Worm (Caenorhabditis elegans) whole organism, L1 larva: ENCODE data around the gene nas-11.

Source experiments
- C16A3.4 ChIP-seq: fragments of 150-350 bp; optimal IDR thresholded peaks from 2 replicates; lab custom pipeline; 2014; ENCODE audit warnings: missing biosample characterization, missing genetic modification characterization
- F16B12.6 ChIP-seq: fragments of 150-350 bp; optimal IDR thresholded peaks from 2 replicates; lab custom pipeline; 2014; ENCODE audit warnings: missing biosample characterization, missing genetic modification characterization
- Y116A8C.19 ChIP-seq: sonication (generic microtip); optimal IDR thresholded peaks from 2 replicates; lab custom pipeline; 2016; ENCODE audit warnings: missing compliant biosample characterization, missing genetic modification characterization, borderline replicate concordance
- alr-1 ChIP-seq: fragments of 200-800 bp; sonication (Bioruptor generic); optimal IDR thresholded peaks from 2 replicates; lab custom pipeline; 2018; ENCODE audit warnings: borderline replicate concordance, mild to moderate bottlenecking, missing genetic modification characterization, missing compliant biosample characterization
- ama-1 ChIP-seq: fragments of 150-350 bp; optimal IDR thresholded peaks from 2 replicates; lab custom pipeline; 2014
- ceh-8 ChIP-seq: fragments of 200-800 bp; sonication (Bioruptor generic); optimal IDR thresholded peaks from 2 replicates; lab custom pipeline; 2018; ENCODE audit warnings: mild to moderate bottlenecking, missing genetic modification characterization, moderate library complexity, missing compliant biosample characterization
- ceh-82 ChIP-seq, 3 experiments: fragments of 150-350 bp in 1 of 3; sonication (generic microtip) in 2 of 3; optimal IDR thresholded peaks; 2 replicates each; lab custom pipeline; 2014 to 2017; ENCODE audit warnings: missing biosample characterization in 3 of 3, missing genetic modification characterization in 3 of 3
- ceh-90 ChIP-seq: sonication (generic microtip); optimal IDR thresholded peaks from 2 replicates; lab custom pipeline; 2016; ENCODE audit warnings: missing genetic modification characterization, missing compliant biosample characterization
- dpl-1 ChIP-seq, 3 experiments: fragments of 150-350 bp in 2 of 3; sonication (generic microtip) in 1 of 3; optimal IDR thresholded peaks; 2 replicates each; lab custom pipeline; 2014 to 2017; ENCODE audit warnings: missing biosample characterization in 3 of 3, missing genetic modification characterization in 3 of 3, missing genetic modification reagents in 3 of 3
- dsc-1 ChIP-seq: sonication (generic microtip); optimal IDR thresholded peaks from 2 replicates; lab custom pipeline; 2016; ENCODE audit warnings: mild to moderate bottlenecking, missing genetic modification characterization, missing compliant biosample characterization
- elt-2 ChIP-seq: sonication (generic microtip); optimal IDR thresholded peaks from 2 replicates; lab custom pipeline; 2016; ENCODE audit warnings: missing genetic modification characterization, mild to moderate bottlenecking, inconsistent platforms, missing compliant biosample characterization, missing genetic modification reagents
- elt-3 ChIP-seq, 6 experiments: fragments of 150-350 bp in 1 of 6; sonication (generic microtip); optimal IDR thresholded peaks; 2 replicates each; lab custom pipeline; 2017 to 2018; ENCODE audit warnings: missing biosample characterization in 6 of 6, missing genetic modification characterization in 6 of 6, inconsistent platforms in 1 of 6
- ets-5 ChIP-seq: fragments of 200-800 bp; sonication (Bioruptor generic); IDR thresholded peaks from 2 replicates; pipeline ENCODE4 v1.3.6; 2022; ENCODE audit warnings: missing genetic modification characterization, missing compliant biosample characterization
- grh-1 ChIP-seq: fragments of 200-800 bp; sonication (Bioruptor generic); IDR thresholded peaks from 2 replicates; pipeline ENCODE4 v1.3.6; 2022; ENCODE audit warnings: missing genetic modification reagents, missing genetic modification characterization, missing compliant biosample characterization
- hlh-17 ChIP-seq: fragments of 200-800 bp; sonication (Bioruptor generic); optimal IDR thresholded peaks from 2 replicates; lab custom pipeline; 2018; ENCODE audit warnings: missing genetic modification characterization, mild to moderate bottlenecking, missing compliant biosample characterization, moderate library complexity, borderline replicate concordance
- irx-1 ChIP-seq: sonication (generic microtip); optimal IDR thresholded peaks from 2 replicates; lab custom pipeline; 2016; ENCODE audit warnings: missing genetic modification characterization, missing compliant biosample characterization
- lin-15B ChIP-seq: fragments of 150-350 bp; sonication (generic microtip); optimal IDR thresholded peaks from 3 replicates; lab custom pipeline; 2014; ENCODE audit warnings: missing biosample characterization, missing genetic modification characterization
- lin-35 ChIP-seq, 2 experiments: fragments of 150-350 bp; optimal IDR thresholded peaks; 2 replicates each; lab custom pipeline; 2014; ENCODE audit warnings: missing biosample characterization in 2 of 2, missing genetic modification characterization in 2 of 2, missing genetic modification reagents in 2 of 2
- lin-39 ChIP-seq: fragments of 150-350 bp; optimal IDR thresholded peaks from 2 replicates; lab custom pipeline; 2014; ENCODE audit warnings: missing biosample characterization, missing genetic modification reagents, missing genetic modification characterization
- mab-9 ChIP-seq: fragments of 200-800 bp; sonication (Bioruptor generic); IDR thresholded peaks from 2 replicates; pipeline ENCODE4 v1.3.6; 2022; ENCODE audit warnings: missing genetic modification reagents, missing genetic modification characterization, missing compliant biosample characterization
- mdl-1 ChIP-seq, 2 experiments: fragments of 150-350 bp; optimal IDR thresholded peaks; 2 replicates each; lab custom pipeline; 2014 to 2017; ENCODE audit warnings: missing biosample characterization in 2 of 2, missing genetic modification characterization in 2 of 2, inconsistent platforms in 1 of 2
- mef-2 ChIP-seq: fragments of 150-350 bp; optimal IDR thresholded peaks from 2 replicates; lab custom pipeline; 2014; ENCODE audit warnings: missing biosample characterization, missing genetic modification characterization
- nhr-12 ChIP-seq: sonication (generic microtip); optimal IDR thresholded peaks from 2 replicates; lab custom pipeline; 2017; ENCODE audit warnings: missing biosample characterization, missing genetic modification characterization
- nhr-19 ChIP-seq: fragments of 200-800 bp; sonication (Bioruptor generic); conservative IDR thresholded peaks from 2 replicates; pipeline ENCODE4 v1.3.6; 2022; ENCODE audit warnings: missing genetic modification characterization, missing compliant biosample characterization
- nhr-237 ChIP-seq: fragments of 150-350 bp; optimal IDR thresholded peaks from 2 replicates; lab custom pipeline; 2014; ENCODE audit warnings: missing biosample characterization, missing genetic modification characterization
- nhr-71 ChIP-seq: sonication (generic microtip); optimal IDR thresholded peaks from 2 replicates; lab custom pipeline; 2016; ENCODE audit warnings: mild to moderate bottlenecking, missing genetic modification characterization, moderate library complexity, missing compliant biosample characterization
- nhr-76 ChIP-seq: sonication (generic microtip); optimal IDR thresholded peaks from 2 replicates; lab custom pipeline; 2017; ENCODE audit warnings: missing biosample characterization, missing genetic modification characterization
- nhr-84 ChIP-seq: sonication (generic microtip); optimal IDR thresholded peaks from 2 replicates; lab custom pipeline; 2017; ENCODE audit warnings: missing biosample characterization, missing genetic modification characterization
- nhr-90 ChIP-seq: sonication (generic microtip); optimal IDR thresholded peaks from 2 replicates; lab custom pipeline; 2016; ENCODE audit warnings: mild to moderate bottlenecking, missing genetic modification characterization, missing compliant biosample characterization; ENCODE audit not compliant: poor library complexity
- rnt-1 ChIP-seq: sonication (generic microtip); optimal IDR thresholded peaks from 2 replicates; lab custom pipeline; 2016; ENCODE audit warnings: mild to moderate bottlenecking, missing genetic modification characterization, moderate library complexity, missing compliant biosample characterization
- skn-1 ChIP-seq: fragments of 150-350 bp; optimal IDR thresholded peaks from 2 replicates; lab custom pipeline; 2014; ENCODE audit warnings: missing biosample characterization, missing genetic modification characterization
- snu-23 ChIP-seq: sonication (generic microtip); optimal IDR thresholded peaks from 2 replicates; lab custom pipeline; 2016; ENCODE audit warnings: missing genetic modification characterization, missing compliant biosample characterization
- sptf-1 ChIP-seq: fragments of 150-350 bp; optimal IDR thresholded peaks from 2 replicates; lab custom pipeline; 2014; ENCODE audit warnings: missing biosample characterization, missing genetic modification characterization
- sup-37 ChIP-seq: fragments of 200-800 bp; sonication (Bioruptor generic); optimal IDR thresholded peaks from 2 replicates; lab custom pipeline; 2018; ENCODE audit warnings: mild to moderate bottlenecking, missing genetic modification characterization, missing compliant biosample characterization
- swsn-7 ChIP-seq: sonication (generic microtip); optimal IDR thresholded peaks from 2 replicates; lab custom pipeline; 2016; ENCODE audit warnings: missing genetic modification characterization, missing compliant biosample characterization
- tbx-2 ChIP-seq: sonication (generic microtip); optimal IDR thresholded peaks from 2 replicates; lab custom pipeline; 2016; ENCODE audit warnings: missing genetic modification characterization, missing compliant biosample characterization
- tlp-1 ChIP-seq: fragments of 150-350 bp; optimal IDR thresholded peaks from 2 replicates; lab custom pipeline; 2014; ENCODE audit warnings: missing biosample characterization, missing genetic modification characterization
- unc-130 ChIP-seq: fragments of 150-350 bp; optimal IDR thresholded peaks from 2 replicates; lab custom pipeline; 2017; ENCODE audit warnings: missing biosample characterization, missing genetic modification characterization, inconsistent platforms
- unc-86 ChIP-seq: sonication (generic microtip); optimal IDR thresholded peaks from 2 replicates; lab custom pipeline; 2016; ENCODE audit warnings: missing genetic modification characterization, missing compliant biosample characterization
- vab-15 ChIP-seq: sonication (generic microtip); optimal IDR thresholded peaks from 2 replicates; lab custom pipeline; 2017; ENCODE audit warnings: missing genotype, mild to moderate bottlenecking, missing genetic modification characterization, missing compliant biosample characterization
- xbp-1 ChIP-seq: sonication (generic microtip); optimal IDR thresholded peaks from 2 replicates; lab custom pipeline; 2016; ENCODE audit warnings: missing genetic modification characterization, missing compliant biosample characterization
- zag-1 ChIP-seq: fragments of 150-350 bp; optimal IDR thresholded peaks from 2 replicates; lab custom pipeline; 2014; ENCODE audit warnings: missing biosample characterization, missing genetic modification characterization
- ztf-11 ChIP-seq, 2 experiments: sonication (generic microtip); optimal IDR thresholded peaks; 2 replicates each; lab custom pipeline; 2016 to 2017; ENCODE audit warnings: missing genetic modification characterization in 2 of 2, missing biosample characterization in 1 of 2, missing compliant biosample characterization in 1 of 2
- ztf-4 ChIP-seq: fragments of 150-350 bp; optimal IDR thresholded peaks from 2 replicates; lab custom pipeline; 2014; ENCODE audit warnings: missing biosample characterization, missing genetic modification characterization

Gene nas-11

DNA sequence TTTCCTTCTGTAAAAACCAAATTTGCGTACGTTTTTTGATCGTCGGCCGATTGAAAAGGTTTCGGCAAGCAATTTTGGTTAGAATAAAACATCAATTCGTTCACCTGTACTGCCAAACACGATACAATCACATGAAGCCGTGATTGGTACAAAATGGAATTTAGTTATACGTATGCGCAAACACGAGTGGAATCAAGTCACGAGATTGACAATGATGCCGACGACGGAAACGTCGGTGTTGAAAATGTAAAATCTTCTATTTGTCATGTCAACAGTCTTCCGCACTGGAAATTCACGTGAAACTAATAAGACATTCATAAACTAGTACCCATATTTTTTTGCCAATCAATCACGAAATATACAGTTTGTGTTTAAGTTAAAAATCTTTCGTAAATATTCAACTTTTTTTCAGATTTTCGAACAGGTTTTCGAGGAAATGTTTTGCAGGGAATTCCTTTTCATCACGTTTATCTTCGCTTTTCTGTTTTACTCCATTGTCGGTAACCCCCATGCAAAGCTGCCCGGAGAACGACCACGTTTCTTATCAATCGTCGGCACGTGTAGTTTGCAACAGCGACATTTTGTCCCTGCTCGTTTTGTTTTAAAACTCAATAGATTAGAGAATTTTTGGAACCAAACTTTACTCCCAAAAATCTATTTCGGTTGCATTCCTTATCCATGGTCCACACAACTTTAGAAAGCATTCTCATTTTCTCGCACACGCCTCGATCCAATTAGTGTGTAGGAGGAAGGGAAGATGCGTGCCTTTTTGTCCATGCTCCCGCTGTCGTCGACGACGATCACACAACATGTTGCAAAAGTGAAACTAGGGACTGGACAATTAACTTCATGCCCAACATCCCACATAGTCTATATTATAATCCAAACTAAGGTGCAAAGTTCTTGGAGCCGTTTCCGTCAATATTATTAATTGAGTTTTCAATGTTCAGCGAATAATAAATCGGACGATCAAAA, 25.9 kb downstream of the nas-11 start (continued):
- no peak for TF ChIP-seq nhr-76
- TF ChIP-seq nhr-237 (tag; lab: Kevin White, UChicago) = no peak
- no peak for TF ChIP-seq mab-9
- no peak for TF ChIP-seq lin-15B (tag; lab: Kevin White, UChicago)
- TF ChIP-seq ceh-90 = no peak
- TF ChIP-seq mdl-1 (tag; optimal IDR thresholded peaks at IDR 0.05; lab: Kevin White, UChicago) = peak in 1 of 2 experiments; percentile 15
- TF ChIP-seq ztf-4 (tag; lab: Kevin White, UChicago) = no peak
- peak; percentile 59 for TF ChIP-seq tbx-2
- TF ChIP-seq ets-5 (GFP tag; lab: Robert Waterston, UW) = no peak
- peak; percentile 78 for TF ChIP-seq vab-15 (tag; lab: Kevin White, UChicago)
- peak in 1 of 3 experiments; percentile 9 for TF ChIP-seq dpl-1 (GFP tag; optimal IDR thresholded peaks at IDR 0.05; lab: Kevin White, UChicago)
- TF ChIP-seq nhr-84 (tag; lab: Kevin White, UChicago) = no peak
- TF ChIP-seq mef-2 (tag; lab: Kevin White, UChicago) = peak; percentile 12
- TF ChIP-seq ceh-82 (tag; optimal IDR thresholded peaks at IDR 0.05; lab: Kevin White, UChicago) = no peak
- TF ChIP-seq sptf-1 (tag; lab: Kevin White, UChicago) = no peak
- TF ChIP-seq xbp-1 (tag; lab: Kevin White, UChicago) = peak; percentile 40
- TF ChIP-seq C16A3.4 (tag; lab: Kevin White, UChicago) = peak; percentile 40
- TF ChIP-seq unc-130 (tag; lab: Kevin White, UChicago) = peak; percentile 54
- TF ChIP-seq hlh-17 (GFP tag; lab: Kevin White, UChicago) = no peak
- TF ChIP-seq skn-1 = peak; percentile 4
- no peak for TF ChIP-seq alr-1 (tag; lab: Kevin White, UChicago)
- TF ChIP-seq tlp-1 (tag; lab: Kevin White, UChicago) = no peak
- TF ChIP-seq lin-35 (GFP tag; optimal IDR thresholded peaks at IDR 0.05; lab: Kevin White, UChicago) = peak in 1 of 2 experiments; percentile 56
- TF ChIP-seq elt-3 (tag; optimal IDR thresholded peaks at IDR 0.05; lab: Kevin White, UChicago) = peak in 2 of 6 experiments; percentile 49 to 64
- TF ChIP-seq ama-1 = no peak
- TF ChIP-seq Y116A8C.19 = no peak
- peak; percentile 61 for TF ChIP-seq irx-1 (tag; lab: Kevin White, UChicago)
- TF ChIP-seq unc-86 (tag; lab: Kevin White, UChicago) = no peak
- peak; percentile 60; the same call in 1 of the 2 replicates for TF ChIP-seq grh-1
- TF ChIP-seq ceh-8 = no peak
- TF ChIP-seq lin-39 (tag; lab: Kevin White, UChicago) = no peak
- no peak for TF ChIP-seq sup-37
- no peak for TF ChIP-seq rnt-1
- peak; percentile 75 for TF ChIP-seq elt-2 (tag; lab: Kevin White, UChicago)
- TF ChIP-seq snu-23 (GFP tag; lab: Kevin White, UChicago) = peak; percentile 75
- peak; percentile 58 for TF ChIP-seq nhr-90 (tag; lab: Kevin White, UChicago)
- peak; percentile 38 for TF ChIP-seq swsn-7 (tag; lab: Kevin White, UChicago)
- no peak for TF ChIP-seq ztf-11 (tag; optimal IDR thresholded peaks at IDR 0.05; lab: Kevin White, UChicago)
- no peak for TF ChIP-seq zag-1
- TF ChIP-seq nhr-19 (GFP tag; lab: Robert Waterston, UW) = peak; percentile 63
- no peak for TF ChIP-seq F16B12.6 (tag; lab: Kevin White, UChicago)
- TF ChIP-seq nhr-71 = peak; percentile 88
- no peak for TF ChIP-seq nhr-12 (tag; lab: Kevin White, UChicago)
- peak; percentile 46 for TF ChIP-seq dsc-1
